Worm (Caenorhabditis elegans): Measurements from ENCODE around the gene cal-4.
A peak's percentile ranks its signal among the peaks of the same experiment; 100 is the strongest.

Gene cal-4

DNA sequence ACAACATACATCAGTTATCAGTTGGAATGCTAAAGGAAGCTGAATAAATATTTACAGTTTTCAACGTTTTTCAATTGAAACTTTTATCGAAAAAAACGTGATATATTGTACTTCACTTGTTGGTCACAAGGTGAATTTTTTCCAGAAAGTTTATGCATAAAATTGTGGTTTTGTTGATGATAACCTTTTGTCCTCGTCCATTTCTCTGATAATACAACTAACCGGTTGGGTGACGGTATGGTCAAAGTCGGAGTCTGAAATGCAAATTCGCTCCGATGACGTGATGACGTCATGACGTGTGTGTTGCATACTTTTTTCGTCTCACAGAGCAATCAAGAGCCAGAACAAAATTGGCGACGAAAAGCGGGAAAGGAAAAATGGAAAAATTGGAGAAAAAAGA is 9.8 kb upstream of the cal-4 start:
- TF ChIP-seq egl-27 (tag; optimal IDR thresholded peaks at IDR 0.05) = no peak
- TF ChIP-seq nhr-21 (tag; optimal IDR thresholded peaks at IDR 0.05) = peak; percentile 11
- TF ChIP-seq snpc-4 (tag; optimal IDR thresholded peaks at IDR 0.05) = no peak
- no peak for TF ChIP-seq nhr-23 (tag; optimal IDR thresholded peaks at IDR 0.05)
- no peak for TF ChIP-seq dmd-4 (tag; optimal IDR thresholded peaks at IDR 0.05)
- TF ChIP-seq nhr-6 (tag; optimal IDR thresholded peaks at IDR 0.05) = no peak
- TF ChIP-seq ztf-4 (tag; optimal IDR thresholded peaks at IDR 0.05) = no peak
- TF ChIP-seq nhr-237 (tag; optimal IDR thresholded peaks at IDR 0.05) = no peak
- peak; percentile 39 for TF ChIP-seq nhr-129 (tag; optimal IDR thresholded peaks at IDR 0.05)
- TF ChIP-seq sma-9 (GFP tag; optimal IDR thresholded peaks at IDR 0.05) = peak; percentile 65
- no peak for TF ChIP-seq sma-9 (tag; optimal IDR thresholded peaks at IDR 0.05)
- TF ChIP-seq nhr-10 (tag; optimal IDR thresholded peaks at IDR 0.05) = no peak
- no peak for TF ChIP-seq C34F6.9 (tag; optimal IDR thresholded peaks at IDR 0.05)
- TF ChIP-seq nhr-25 (tag; optimal IDR thresholded peaks at IDR 0.05) = no peak
- no peak for TF ChIP-seq mbf-1 (tag; optimal IDR thresholded peaks at IDR 0.05)
- no peak for TF ChIP-seq unc-39 (tag; optimal IDR thresholded peaks at IDR 0.05)
- peak; percentile 38 for TF ChIP-seq unc-55 (GFP tag; optimal IDR thresholded peaks at IDR 0.05)
- TF ChIP-seq lsy-2 (tag; optimal IDR thresholded peaks at IDR 0.05) = no peak
- no peak for TF ChIP-seq lin-39 (tag; optimal IDR thresholded peaks at IDR 0.05)
- TF ChIP-seq aly-2 (tag; optimal IDR thresholded peaks at IDR 0.05) = no peak
- TF ChIP-seq sem-4 (tag; optimal IDR thresholded peaks at IDR 0.05) = no peak
- TF ChIP-seq nhr-12 (tag; optimal IDR thresholded peaks at IDR 0.05) = no peak
- no peak for TF ChIP-seq ceh-16 (tag; optimal IDR thresholded peaks at IDR 0.05)
- TF ChIP-seq ama-1 (optimal IDR thresholded peaks at IDR 0.05) = peak; percentile 14
- no peak for TF ChIP-seq fos-1 (tag; optimal IDR thresholded peaks at IDR 0.05)
- TF ChIP-seq nhr-11 (tag; optimal IDR thresholded peaks at IDR 0.05) = no peak
- TF ChIP-seq zag-1 (tag; optimal IDR thresholded peaks at IDR 0.05) = peak; percentile 3
- TF ChIP-seq sma-3 (GFP tag; optimal IDR thresholded peaks at IDR 0.05) = peak; percentile 33
- no peak for TF ChIP-seq ZK546.5 (tag; optimal IDR thresholded peaks at IDR 0.05)
- no peak for TF ChIP-seq alr-1 (tag; optimal IDR thresholded peaks at IDR 0.05)
- no peak for TF ChIP-seq elt-1 (tag; optimal IDR thresholded peaks at IDR 0.05)
- no peak for TF ChIP-seq ceh-82 (tag; optimal IDR thresholded peaks at IDR 0.05)
- TF ChIP-seq blmp-1 (tag; optimal IDR thresholded peaks at IDR 0.05; ENCODE audit: insufficient read depth) = no peak
- TF ChIP-seq skn-1 (tag; optimal IDR thresholded peaks at IDR 0.05) = no peak
- no peak for TF ChIP-seq R02D3.7 (tag; optimal IDR thresholded peaks at IDR 0.05)
- no peak for TF ChIP-seq mdl-1 (tag; optimal IDR thresholded peaks at IDR 0.05)
- TF ChIP-seq mab-5 (tag; optimal IDR thresholded peaks at IDR 0.05) = no peak
- TF ChIP-seq ztf-1 (GFP tag; conservative IDR thresholded peaks at IDR 0.05) = no peak
- TF ChIP-seq gmeb-1 (tag; optimal IDR thresholded peaks at IDR 0.05) = peak; percentile 62
- no peak for TF ChIP-seq peb-1 (tag; optimal IDR thresholded peaks at IDR 0.05)
- TF ChIP-seq F13H6.1 (tag; optimal IDR thresholded peaks at IDR 0.05) = peak; percentile 53
- TF ChIP-seq nhr-77 (tag; optimal IDR thresholded peaks at IDR 0.05) = no peak
- no peak for TF ChIP-seq elt-3 (tag; optimal IDR thresholded peaks at IDR 0.05)
- no peak for TF ChIP-seq ztf-11 (tag; optimal IDR thresholded peaks at IDR 0.05)
- TF ChIP-seq lin-11 (tag; optimal IDR thresholded peaks at IDR 0.05) = no peak
- TF ChIP-seq Y55F3AM.14 (GFP tag; optimal IDR thresholded peaks at IDR 0.05) = no peak
- TF ChIP-seq crh-2 (tag; optimal IDR thresholded peaks at IDR 0.05) = peak; percentile 70
- no peak for TF ChIP-seq lin-13 (GFP tag; optimal IDR thresholded peaks at IDR 0.05)
- no peak for TF ChIP-seq unc-62 (GFP tag; optimal IDR thresholded peaks at IDR 0.05)

DNA sequence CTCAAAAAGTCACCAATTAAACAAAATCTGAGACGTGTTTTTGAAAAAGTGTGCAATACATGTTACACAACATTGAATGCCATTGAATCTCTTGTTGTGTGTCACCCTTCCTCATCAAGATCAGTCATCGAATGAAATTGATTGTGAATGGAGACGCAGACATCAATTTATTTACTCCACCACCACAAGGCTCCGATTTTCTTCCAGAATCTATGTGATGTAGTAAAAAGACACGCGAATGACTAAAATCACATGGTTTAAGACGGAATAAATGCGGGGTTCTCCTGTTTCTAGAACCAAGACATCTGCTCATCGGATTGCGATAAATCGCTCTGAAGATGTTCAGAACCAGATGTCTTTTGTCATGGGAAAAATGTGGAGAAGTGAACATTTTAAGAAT is 8.5 kb upstream of the cal-4 start:
- TF ChIP-seq alr-1 (tag; optimal IDR thresholded peaks at IDR 0.05) (no peak), nhr-21 (tag; optimal IDR thresholded peaks at IDR 0.05) (no peak), skn-1 (tag; optimal IDR thresholded peaks at IDR 0.05) (no peak), sma-3 (GFP tag; optimal IDR thresholded peaks at IDR 0.05) (no peak), F13H6.1 (tag; optimal IDR thresholded peaks at IDR 0.05) (peak; percentile 18), nhr-6 (tag; optimal IDR thresholded peaks at IDR 0.05) (no peak), nhr-129 (tag; optimal IDR thresholded peaks at IDR 0.05) (peak; percentile 75), sma-9 (GFP tag; optimal IDR thresholded peaks at IDR 0.05) (peak; percentile 16), sma-9 (tag; optimal IDR thresholded peaks at IDR 0.05) (no peak), Y55F3AM.14 (GFP tag; optimal IDR thresholded peaks at IDR 0.05) (no peak), unc-62 (GFP tag; optimal IDR thresholded peaks at IDR 0.05) (no peak), R02D3.7 (tag; optimal IDR thresholded peaks at IDR 0.05) (no peak), ceh-82 (tag; optimal IDR thresholded peaks at IDR 0.05) (no peak), elt-1 (tag; optimal IDR thresholded peaks at IDR 0.05) (no peak), lin-39 (tag; optimal IDR thresholded peaks at IDR 0.05) (no peak), C34F6.9 (tag; optimal IDR thresholded peaks at IDR 0.05) (peak; percentile 49)
